Worm (Caenorhabditis elegans) whole organism, L4 larva: ENCODE data around the gene F26G1.5.
A peak's percentile ranks its signal among the peaks of the same experiment; 100 is the strongest.

Experiments
- F10B5.3 ChIP-seq: sonication (generic microtip); optimal IDR thresholded peaks from 2 replicates; lab custom pipeline; 2016; ENCODE audit warnings: mild to moderate bottlenecking, missing genetic modification characterization, missing compliant biosample characterization
- F26F4.8 ChIP-seq: fragments of 200-800 bp; sonication (Bioruptor generic); conservative IDR thresholded peaks from 2 replicates; pipeline ENCODE4 v1.3.6; 2022; ENCODE audit warnings: missing genetic modification characterization, missing compliant biosample characterization
- F49E8.2 ChIP-seq: sonication (generic microtip); optimal IDR thresholded peaks from 2 replicates; lab custom pipeline; 2016; ENCODE audit warnings: missing compliant biosample characterization, mild to moderate bottlenecking, missing genetic modification characterization, borderline replicate concordance
- T26A8.4 ChIP-seq: fragments of 200-800 bp; sonication (Bioruptor generic); IDR thresholded peaks from 2 replicates; pipeline ENCODE4 v1.3.6; 2022; ENCODE audit warnings: missing genetic modification characterization, missing compliant biosample characterization
- Y105C5A.15 ChIP-seq: fragments of 200-800 bp; sonication (Bioruptor generic); IDR thresholded peaks from 2 replicates; pipeline ENCODE4 v1.3.6; 2022; ENCODE audit warnings: missing genetic modification characterization, missing compliant biosample characterization
- Y48G9A.11 ChIP-seq: fragments of 200-800 bp; sonication (Bioruptor generic); IDR thresholded peaks from 2 replicates; pipeline ENCODE4 v1.3.6; 2022; ENCODE audit warnings: missing genetic modification reagents, missing genetic modification characterization, missing compliant biosample characterization
- Y5F2A.4 ChIP-seq: fragments of 200-800 bp; sonication (Bioruptor generic); optimal IDR thresholded peaks from 2 replicates; lab custom pipeline; 2018; ENCODE audit warnings: mild to moderate bottlenecking, missing genetic modification characterization, missing compliant biosample characterization
- Y75B8A.6 ChIP-seq: fragments of 200-800 bp; sonication (Bioruptor generic); IDR thresholded peaks from 2 replicates; pipeline ENCODE4 v1.3.6; 2022; ENCODE audit warnings: missing genetic modification reagents, missing genetic modification characterization, missing compliant biosample characterization
- ZK546.5 ChIP-seq, 2 experiments: sonication (generic microtip); optimal IDR thresholded peaks; 2 replicates each; lab custom pipeline; 2017; ENCODE audit warnings: missing biosample characterization in 2 of 2, missing genetic modification characterization in 2 of 2
- ama-1 ChIP-seq: fragments of 150-350 bp; optimal IDR thresholded peaks from 2 replicates; lab custom pipeline; 2014; ENCODE audit warnings: inconsistent platforms, mixed read lengths
- attf-4 ChIP-seq: sonication (generic microtip); optimal IDR thresholded peaks from 3 replicates; lab custom pipeline; 2017; ENCODE audit warnings: missing biosample characterization, missing genetic modification characterization
- ceh-20 ChIP-seq: fragments of 200-800 bp; sonication (Bioruptor generic); IDR thresholded peaks from 2 replicates; pipeline ENCODE4 v1.3.6; 2022; ENCODE audit warnings: missing genetic modification reagents, missing genetic modification characterization, missing compliant biosample characterization
- ceh-28 ChIP-seq: fragments of 150-350 bp; optimal IDR thresholded peaks from 2 replicates; lab custom pipeline; 2014; ENCODE audit warnings: missing biosample characterization, missing genetic modification reagents, missing genetic modification characterization
- ceh-32 ChIP-seq: sonication (generic microtip); optimal IDR thresholded peaks from 2 replicates; lab custom pipeline; 2016; ENCODE audit warnings: mild to moderate bottlenecking, missing genetic modification characterization, missing compliant biosample characterization; ENCODE audit not compliant: poor library complexity
- ceh-44 ChIP-seq: fragments of 200-800 bp; sonication (Bioruptor generic); IDR thresholded peaks from 2 replicates; pipeline ENCODE4 v1.3.6; 2022; ENCODE audit warnings: missing genetic modification reagents, missing genetic modification characterization, missing compliant biosample characterization
- ceh-62 ChIP-seq: sonication (generic microtip); optimal IDR thresholded peaks from 2 replicates; lab custom pipeline; 2017; ENCODE audit warnings: missing biosample characterization, missing genetic modification characterization
- ctbp-1 ChIP-seq: fragments of 200-800 bp; sonication (Bioruptor generic); IDR thresholded peaks from 2 replicates; pipeline ENCODE4 v1.3.6; 2022; ENCODE audit warnings: missing genetic modification reagents, missing genetic modification characterization, missing compliant biosample characterization
- daf-12 ChIP-seq: fragments of 150-350 bp; optimal IDR thresholded peaks from 2 replicates; lab custom pipeline; 2014; ENCODE audit warnings: missing biosample characterization, missing genetic modification reagents, missing genetic modification characterization
- daf-16 ChIP-seq, 3 experiments: sonication (generic microtip); optimal IDR thresholded peaks; 2 replicates each; lab custom pipeline; 2016 to 2017; ENCODE audit warnings: missing genetic modification characterization in 3 of 3, missing genetic modification reagents in 3 of 3, mild to moderate bottlenecking in 2 of 3, missing compliant biosample characterization in 2 of 3, missing biosample characterization in 1 of 3, moderate library complexity in 1 of 3
- dmd-6 ChIP-seq: fragments of 200-800 bp; sonication (Bioruptor generic); IDR thresholded peaks from 2 replicates; pipeline ENCODE4 v1.3.6; 2022; ENCODE audit warnings: missing genetic modification reagents, missing genetic modification characterization, missing compliant biosample characterization
- dmd-9 ChIP-seq: fragments of 200-800 bp; sonication (Bioruptor generic); IDR thresholded peaks from 2 replicates; pipeline ENCODE4 v1.3.6; 2022; ENCODE audit warnings: missing genetic modification reagents, missing genetic modification characterization, missing compliant biosample characterization
- egl-27 ChIP-seq: sonication (generic microtip); optimal IDR thresholded peaks from 3 replicates; lab custom pipeline; 2017; ENCODE audit warnings: missing biosample characterization, missing genetic modification reagents, missing genetic modification characterization
- hlh-11 ChIP-seq: fragments of 200-800 bp; sonication (Bioruptor generic); optimal IDR thresholded peaks from 2 replicates; lab custom pipeline; 2018; ENCODE audit warnings: mild to moderate bottlenecking, missing genetic modification characterization, missing compliant biosample characterization
- hmg-1.1 ChIP-seq: fragments of 200-800 bp; sonication (Bioruptor generic); IDR thresholded peaks from 2 replicates; pipeline ENCODE4 v1.3.6; 2022; ENCODE audit warnings: missing genetic modification reagents, missing genetic modification characterization, missing compliant biosample characterization
- lin-1 ChIP-seq: fragments of 200-800 bp; sonication (Bioruptor generic); IDR thresholded peaks from 2 replicates; pipeline ENCODE4 v1.3.6; 2022; ENCODE audit warnings: missing genetic modification reagents, missing genetic modification characterization, missing compliant biosample characterization
- lin-15B ChIP-seq: fragments of 150-350 bp; sonication (generic microtip); optimal IDR thresholded peaks from 3 replicates; lab custom pipeline; 2014; ENCODE audit warnings: missing biosample characterization, missing genetic modification characterization
- lir-3 ChIP-seq: sonication (generic microtip); optimal IDR thresholded peaks from 2 replicates; lab custom pipeline; 2016; ENCODE audit warnings: mild to moderate bottlenecking, missing genetic modification characterization, missing compliant biosample characterization
- lsy-2 ChIP-seq, 2 experiments: fragments of 150-350 bp in 1 of 2; sonication (generic microtip) in 1 of 2; optimal IDR thresholded peaks; 2 replicates each; lab custom pipeline; 2014 to 2017; ENCODE audit warnings: missing biosample characterization in 2 of 2, missing genetic modification characterization in 2 of 2
- mdl-1 ChIP-seq, 2 experiments: fragments of 150-350 bp in 1 of 2; sonication (generic microtip) in 1 of 2; optimal IDR thresholded peaks; 2 replicates each; lab custom pipeline; 2014 to 2017; ENCODE audit warnings: missing biosample characterization in 2 of 2, missing genetic modification characterization in 2 of 2
- nhr-102 ChIP-seq: sonication (generic microtip); optimal IDR thresholded peaks from 2 replicates; lab custom pipeline; 2016; ENCODE audit warnings: mild to moderate bottlenecking, missing genetic modification characterization, moderate library complexity, missing compliant biosample characterization
- nhr-41 ChIP-seq: fragments of 200-800 bp; sonication (Bioruptor generic); IDR thresholded peaks from 2 replicates; pipeline ENCODE4 v1.3.6; 2022; ENCODE audit warnings: missing genetic modification reagents, missing genetic modification characterization, missing compliant biosample characterization
- nhr-42 ChIP-seq: fragments of 200-800 bp; sonication (Bioruptor generic); IDR thresholded peaks from 2 replicates; pipeline ENCODE4 v1.3.6; 2022; ENCODE audit warnings: missing genetic modification characterization, missing compliant biosample characterization
- rbr-2 ChIP-seq: sonication (generic microtip); optimal IDR thresholded peaks from 2 replicates; lab custom pipeline; 2016; ENCODE audit warnings: missing genotype, missing genetic modification characterization, missing compliant biosample characterization
- spr-3 ChIP-seq: fragments of 200-800 bp; sonication (Bioruptor generic); optimal IDR thresholded peaks from 2 replicates; lab custom pipeline; 2018; ENCODE audit warnings: mild to moderate bottlenecking, missing genetic modification characterization, missing compliant biosample characterization
- unc-62 ChIP-seq, 3 experiments: fragments of 150-350 bp in 1 of 3; sonication (generic microtip); optimal IDR thresholded peaks in 2 of 3; peaks in 1 of 3; 1 replicate in 1 of 3; 2 replicates in 2 of 3; lab custom pipeline; 2014 to 2017; ENCODE audit warnings: missing biosample characterization in 3 of 3, missing genetic modification characterization in 3 of 3, missing genetic modification reagents in 3 of 3, missing genotype in 1 of 3
- ztf-7 ChIP-seq: fragments of 150-350 bp; optimal IDR thresholded peaks from 2 replicates; lab custom pipeline; 2014; ENCODE audit warnings: missing biosample characterization, missing genetic modification characterization

The F26G1.5 gene

DNA sequence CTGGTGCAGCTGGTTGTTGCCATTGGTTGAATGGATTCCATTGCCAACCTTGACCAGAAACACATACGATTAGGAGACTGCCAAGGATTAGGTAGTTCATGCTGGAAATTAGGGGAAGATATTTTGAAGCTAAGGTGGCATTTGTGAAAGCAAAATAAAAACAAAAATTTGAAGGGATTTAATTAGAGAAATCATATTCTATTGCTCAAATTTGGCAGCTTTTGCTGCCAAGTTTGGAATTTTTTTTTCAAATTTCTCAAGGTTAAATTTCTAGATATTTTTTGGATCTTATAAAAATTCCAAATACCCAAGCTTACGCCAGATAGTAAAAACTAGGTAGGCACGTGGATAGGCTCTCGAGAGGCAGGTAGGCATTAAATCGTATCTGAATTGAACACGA lies at the start of gene F26G1.5:
Gene F26G1.5, minus strand, starts transcription at position 101 of the 400 bp plus-strand sequence.
- no peak for TF ChIP-seq nhr-41 (GFP tag; lab: Robert Waterston, UW)
- no peak for TF ChIP-seq F10B5.3 (tag; lab: Kevin White, UChicago)
- no peak for TF ChIP-seq attf-4 (tag; lab: Kevin White, UChicago)
- no peak for TF ChIP-seq dmd-6
- no peak for TF ChIP-seq Y105C5A.15
- no peak for TF ChIP-seq nhr-42 (GFP tag; lab: Robert Waterston, UW)
- TF ChIP-seq spr-3 (GFP tag; lab: Kevin White, UChicago), result no peak
- no peak for TF ChIP-seq ctbp-1 (GFP tag; lab: Robert Waterston, UW)
- no peak for TF ChIP-seq hmg-1.1
- no peak for TF ChIP-seq mdl-1 (tag; optimal IDR thresholded peaks at IDR 0.05; lab: Kevin White, UChicago)

DNA sequence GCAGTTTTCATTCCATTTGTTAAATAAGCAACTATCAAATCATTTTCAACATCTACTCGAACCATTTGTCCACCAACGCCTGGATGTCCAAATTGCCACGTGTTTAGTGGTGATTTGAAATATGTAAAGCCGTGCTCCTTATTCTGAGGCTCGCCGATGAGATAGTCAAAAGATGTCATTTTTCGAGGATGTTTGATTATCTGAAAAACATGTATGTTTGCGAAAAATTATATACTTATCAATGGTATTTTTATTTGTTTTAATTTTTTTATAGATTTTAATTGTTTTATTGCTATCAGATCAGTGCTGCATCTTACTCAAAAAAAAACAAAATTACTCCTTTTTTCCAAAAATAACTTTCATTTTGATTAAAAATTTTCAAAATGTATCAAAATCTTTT lies 47.6 kb upstream of the F26G1.5 start:
- no peak for TF ChIP-seq F49E8.2 (tag; lab: Kevin White, UChicago)
- TF ChIP-seq ZK546.5 (tag; optimal IDR thresholded peaks at IDR 0.05; lab: Kevin White, UChicago), result no peak
- TF ChIP-seq unc-62 (GFP tag; optimal IDR thresholded peaks at IDR 0.05 in 1 of 2; lab: Kevin White, UChicago), result peak in 1 of 2 experiments; percentile 94
- TF ChIP-seq unc-62 (tag; optimal IDR thresholded peaks at IDR 0.05; lab: Kevin White, UChicago), result no peak

DNA sequence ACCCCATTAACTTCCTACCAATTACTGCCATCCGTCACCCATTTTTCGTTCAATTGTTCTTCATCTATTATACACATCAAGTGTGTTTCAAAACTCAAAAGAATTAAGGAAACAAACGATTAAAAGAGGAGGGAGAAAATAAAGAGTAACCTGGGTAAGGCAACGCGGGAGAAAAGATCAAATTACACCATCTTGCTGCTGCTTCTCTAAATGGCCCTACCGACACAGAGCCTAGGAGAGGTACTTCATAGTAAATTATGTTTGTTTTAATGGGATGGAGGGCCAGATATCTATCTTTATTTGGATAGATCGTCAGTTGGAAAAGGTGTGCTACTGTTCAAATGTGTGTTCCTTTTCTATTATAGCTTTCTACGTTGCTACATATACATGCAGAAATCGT lies 44.2 kb upstream of the F26G1.5 start:
- TF ChIP-seq ceh-62 (tag; lab: Kevin White, UChicago) (no peak), lin-15B (no peak), dmd-9 (GFP tag; lab: Robert Waterston, UW) (no peak), Y5F2A.4 (no peak), T26A8.4 (GFP tag; lab: Robert Waterston, UW) (no peak), ama-1 (no peak), rbr-2 (no peak), egl-27 (tag; lab: Kevin White, UChicago) (no peak), F26F4.8 (GFP tag; lab: Robert Waterston, UW) (no peak)

DNA sequence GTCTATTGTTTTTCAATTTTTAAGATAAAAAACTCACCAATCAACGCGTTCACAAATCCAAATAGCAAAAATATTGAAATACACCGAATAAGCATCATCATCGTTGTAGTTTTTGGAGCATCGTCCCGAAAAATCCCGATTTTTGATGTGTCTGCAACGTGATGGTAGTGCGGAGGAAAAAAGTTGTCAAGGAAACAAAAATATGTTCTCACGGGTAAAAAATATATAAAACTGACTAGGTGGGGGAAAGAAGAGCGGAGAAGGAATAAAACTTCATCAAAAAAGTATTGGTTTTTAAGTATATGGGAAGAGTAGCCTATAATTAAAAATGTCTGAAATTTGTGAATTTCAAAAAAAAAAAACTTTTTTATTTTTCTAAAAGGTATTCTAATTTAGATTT lies 40.8 kb upstream of the F26G1.5 start, which contains the start of gene rig-6:
Gene rig-6, minus strand, starts transcription at position 101 of the 400 bp plus-strand sequence.
- TF ChIP-seq ceh-44 (no peak), ceh-28 (tag; lab: Kevin White, UChicago) (no peak), F10B5.3 (tag; lab: Kevin White, UChicago) (no peak), hlh-11 (tag; lab: Kevin White, UChicago) (no peak), daf-12 (tag; lab: Kevin White, UChicago) (no peak), Y105C5A.15 (no peak), daf-16 (GFP tag; optimal IDR thresholded peaks at IDR 0.05; lab: Kevin White, UChicago) (no peak), daf-16 (tag; optimal IDR thresholded peaks at IDR 0.05; lab: Kevin White, UChicago) (no peak)

DNA sequence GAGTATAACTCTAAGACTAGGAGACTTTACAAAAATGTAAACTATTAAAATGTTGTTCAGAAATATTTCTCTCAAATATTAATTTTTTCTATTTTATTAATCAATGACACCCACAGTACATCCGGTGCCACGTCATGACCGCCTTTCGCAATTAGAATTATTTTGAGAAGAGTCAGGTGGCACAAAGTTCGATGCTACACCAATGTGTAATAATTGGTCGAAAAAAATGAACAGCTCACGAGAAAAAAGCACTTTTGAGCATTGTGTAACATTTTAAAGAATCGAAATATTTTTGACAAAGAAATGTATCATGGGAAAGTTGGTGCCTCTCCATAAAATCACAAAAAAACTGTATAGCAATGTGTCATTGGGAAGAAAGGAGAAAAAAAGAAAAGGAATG lies 35.5 kb upstream of the F26G1.5 start:
- no peak for TF ChIP-seq lin-1 (GFP tag; lab: Robert Waterston, UW)
- peak in 1 of 2 experiments; percentile 18 for TF ChIP-seq daf-16 (GFP tag; optimal IDR thresholded peaks at IDR 0.05; lab: Kevin White, UChicago)
- no peak for TF ChIP-seq daf-16 (tag; optimal IDR thresholded peaks at IDR 0.05; lab: Kevin White, UChicago)
- TF ChIP-seq, all 104 proteins: peak for 1

DNA sequence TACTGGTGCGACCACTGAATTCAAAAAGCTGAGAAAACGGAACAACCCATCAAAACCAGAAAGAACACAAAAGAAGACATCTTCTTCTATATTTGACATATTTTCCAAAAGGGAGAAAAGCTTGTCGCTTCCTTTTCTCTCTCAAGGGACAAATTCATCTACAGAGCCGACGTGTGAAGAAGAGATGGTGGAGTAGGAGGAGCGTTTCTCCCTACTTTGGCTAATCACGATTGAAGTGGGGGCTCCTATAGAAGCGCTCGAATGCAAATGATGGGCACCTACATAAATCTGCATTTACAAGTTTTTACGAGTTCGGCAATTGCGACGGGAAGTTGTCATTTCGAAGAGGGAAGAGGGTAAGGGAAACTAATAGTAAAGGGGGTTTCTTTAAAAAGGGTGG lies 35.1 kb upstream of the F26G1.5 start:
- TF ChIP-seq ztf-7 (no peak), ceh-20 (GFP tag; lab: Robert Waterston, UW) (peak; percentile 35; the same call in 1 of the 2 replicates), F26F4.8 (GFP tag; lab: Robert Waterston, UW) (no peak), lir-3 (tag; lab: Kevin White, UChicago) (no peak), unc-62 (GFP tag; optimal IDR thresholded peaks at IDR 0.05 in 1 of 2; lab: Kevin White, UChicago) (peak in 1 of 2 experiments; percentile 81), unc-62 (tag; optimal IDR thresholded peaks at IDR 0.05; lab: Kevin White, UChicago) (no peak), Y48G9A.11 (GFP tag; lab: Robert Waterston, UW) (no peak), Y75B8A.6 (no peak), ceh-32 (tag; lab: Kevin White, UChicago) (no peak), lsy-2 (tag; optimal IDR thresholded peaks at IDR 0.05; lab: Kevin White, UChicago) (peak in 1 of 2 experiments; percentile 16), nhr-102 (no peak), ceh-44 (no peak)
